Fruit fly (Drosophila melanogaster) whole organism, wandering third instar larva: ENCODE data around the gene Ir62a.
A peak's percentile ranks its signal among the peaks of the same experiment; 100 is the strongest.

Source experiments
- CG32264 ChIP-seq: fragments of 200-800 bp; sonication (Bioruptor generic); optimal IDR thresholded peaks from 2 replicates; lab custom pipeline; 2016; ENCODE audit warnings: missing biosample characterization, missing genetic modification characterization
- CG9705 ChIP-seq: fragments of 200-800 bp; sonication (Bioruptor generic); optimal IDR thresholded peaks from 2 replicates; lab custom pipeline; 2018; ENCODE audit warnings: missing biosample characterization, mild to moderate bottlenecking, missing genetic modification characterization
- Dfd ChIP-seq: fragments of >200 bp; optimal IDR thresholded peaks from 2 replicates; lab custom pipeline; 2017; ENCODE audit warnings: missing biosample characterization, missing genetic modification characterization
- GATAd ChIP-seq: sonication (Bioruptor generic); optimal IDR thresholded peaks from 2 replicates; lab custom pipeline; 2016; ENCODE audit warnings: missing biosample characterization, missing genetic modification characterization
- HLH106 ChIP-seq: fragments of 200-800 bp; optimal IDR thresholded peaks from 3 replicates; lab custom pipeline; 2019; ENCODE audit warnings: missing biosample characterization, mild to moderate bottlenecking, missing genetic modification characterization, moderate library complexity
- Hr78 ChIP-seq: fragments of >200 bp; optimal IDR thresholded peaks from 2 replicates; lab custom pipeline; 2017; ENCODE audit warnings: missing biosample characterization, missing genetic modification characterization
- Hr83 ChIP-seq: fragments of 200-300 bp; sonication (Bioruptor generic); optimal IDR thresholded peaks from 2 replicates; lab custom pipeline; 2016; ENCODE audit warnings: missing biosample characterization, mild to moderate bottlenecking, missing genetic modification characterization, moderate library complexity; ENCODE audit not compliant: poor library complexity, severe bottlenecking
- Jra ChIP-seq: sonication (Bioruptor generic); optimal IDR thresholded peaks from 2 replicates; lab custom pipeline; 2016; ENCODE audit warnings: missing biosample characterization, missing genetic modification characterization
- Mio ChIP-seq: sonication (Bioruptor generic); optimal IDR thresholded peaks from 2 replicates; lab custom pipeline; 2016; ENCODE audit warnings: missing biosample characterization, missing genetic modification characterization
- Myc ChIP-seq: fragments of >200 bp; optimal IDR thresholded peaks from 2 replicates; lab custom pipeline; 2017
- OdsH ChIP-seq: fragments of 200-800 bp; sonication (Bioruptor generic); optimal IDR thresholded peaks from 2 replicates; lab custom pipeline; 2016; ENCODE audit warnings: missing biosample characterization, mild to moderate bottlenecking, missing genetic modification characterization
- Rel ChIP-seq, 2 experiments: fragments of 200-800 bp; sonication (Bioruptor generic) in 1 of 2; optimal IDR thresholded peaks; 2 replicates in 1 of 2; 3 replicates in 1 of 2; lab custom pipeline; 2016 to 2019; ENCODE audit warnings: mild to moderate bottlenecking in 2 of 2, missing biosample characterization in 2 of 2, missing genetic modification characterization in 2 of 2, moderate library complexity in 1 of 2
- Sp1 ChIP-seq: fragments of 200-800 bp; sonication (Bioruptor generic); optimal IDR thresholded peaks from 3 replicates; lab custom pipeline; 2019; ENCODE audit warnings: missing biosample characterization, mild to moderate bottlenecking, missing genetic modification characterization, moderate library complexity
- Vsx2 ChIP-seq: fragments of 200-300, 225-300 bp; sonication (Bioruptor generic); optimal IDR thresholded peaks from 2 replicates; lab custom pipeline; 2018; ENCODE audit warnings: missing biosample characterization, missing genetic modification characterization; ENCODE audit not compliant: partially characterized antibody
- br ChIP-seq: fragments of 200-800 bp; sonication (Bioruptor generic); optimal IDR thresholded peaks from 2 replicates; lab custom pipeline; 2016; ENCODE audit warnings: missing biosample characterization, missing genetic modification characterization
- brk ChIP-seq: fragments of 200-800 bp; sonication (Bioruptor generic); optimal IDR thresholded peaks from 2 replicates; lab custom pipeline; 2016; ENCODE audit warnings: missing biosample characterization, mild to moderate bottlenecking, missing genetic modification characterization
- dl ChIP-seq, 2 experiments: fragments of 175-275, 200-275 bp in 1 of 2; fragments of 200-275 bp in 1 of 2; sonication (Bioruptor generic); optimal IDR thresholded peaks; lab custom pipeline; 2018; ENCODE audit warnings: mild to moderate bottlenecking in 2 of 2, missing biosample characterization in 2 of 2, missing genetic modification characterization in 2 of 2, moderate library complexity in 2 of 2; ENCODE audit not compliant: partially characterized antibody in 2 of 2, insufficient read depth in 1 of 2
- dmrt93B ChIP-seq: fragments of 200-800 bp; sonication (Bioruptor generic); optimal IDR thresholded peaks from 2 replicates; lab custom pipeline; 2018; ENCODE audit warnings: missing biosample characterization, mild to moderate bottlenecking, missing genetic modification characterization
- dsf ChIP-seq: sonication (Bioruptor generic); optimal IDR thresholded peaks from 2 replicates; lab custom pipeline; 2016; ENCODE audit warnings: missing biosample characterization, missing genetic modification characterization, borderline replicate concordance
- ey ChIP-seq: fragments of 200-800 bp; sonication (Bioruptor generic); optimal IDR thresholded peaks from 2 replicates; lab custom pipeline; 2016; ENCODE audit warnings: missing biosample characterization, missing genetic modification characterization
- foxo ChIP-seq, 2 experiments: fragments of 200-800 bp; sonication (Bioruptor generic); optimal IDR thresholded peaks; 2 replicates in 1 of 2; 3 replicates in 1 of 2; lab custom pipeline; 2016 to 2017; ENCODE audit warnings: missing biosample characterization in 2 of 2, missing genetic modification characterization in 2 of 2
- fru ChIP-seq: fragments of 200-800 bp; sonication (Bioruptor generic); optimal IDR thresholded peaks from 3 replicates; lab custom pipeline; 2016; ENCODE audit warnings: missing biosample characterization, mild to moderate bottlenecking, missing genetic modification characterization
- h ChIP-seq: fragments of 200-800 bp; sonication (Bioruptor generic); optimal IDR thresholded peaks from 3 replicates; lab custom pipeline; 2016; ENCODE audit warnings: missing biosample characterization, mild to moderate bottlenecking, missing genetic modification characterization
- jim ChIP-seq: fragments of 175-275, 200-325 bp; sonication (Bioruptor generic); optimal IDR thresholded peaks from 2 replicates; lab custom pipeline; 2016; ENCODE audit warnings: missing biosample characterization, mild to moderate bottlenecking, missing genetic modification characterization
- lola ChIP-seq: fragments of >200 bp; optimal IDR thresholded peaks from 2 replicates; lab custom pipeline; 2017; ENCODE audit warnings: missing biosample characterization, missing genetic modification characterization
- pan ChIP-seq: fragments of >200 bp; optimal IDR thresholded peaks from 2 replicates; lab custom pipeline; 2017
- psq ChIP-seq: fragments of 200-800 bp; sonication (Bioruptor generic); optimal IDR thresholded peaks from 3 replicates; lab custom pipeline; 2017; ENCODE audit warnings: missing biosample characterization, mild to moderate bottlenecking, missing genetic modification characterization, moderate library complexity
- rgr ChIP-seq: fragments of 200-800 bp; sonication (Bioruptor generic); optimal IDR thresholded peaks from 3 replicates; lab custom pipeline; 2016; ENCODE audit warnings: missing biosample characterization, mild to moderate bottlenecking, missing genetic modification characterization
- sv ChIP-seq: fragments of 200-800 bp; sonication (Bioruptor generic); optimal IDR thresholded peaks from 3 replicates; lab custom pipeline; 2016; ENCODE audit warnings: missing biosample characterization, missing genetic modification characterization
- tai ChIP-seq: sonication (Bioruptor generic); optimal IDR thresholded peaks from 2 replicates; lab custom pipeline; 2016; ENCODE audit warnings: missing biosample characterization, missing genetic modification characterization
- usp ChIP-seq: fragments of >200 bp; optimal IDR thresholded peaks from 2 replicates; lab custom pipeline; 2017; ENCODE audit warnings: missing biosample characterization, missing genetic modification characterization

The Ir62a gene

DNA sequence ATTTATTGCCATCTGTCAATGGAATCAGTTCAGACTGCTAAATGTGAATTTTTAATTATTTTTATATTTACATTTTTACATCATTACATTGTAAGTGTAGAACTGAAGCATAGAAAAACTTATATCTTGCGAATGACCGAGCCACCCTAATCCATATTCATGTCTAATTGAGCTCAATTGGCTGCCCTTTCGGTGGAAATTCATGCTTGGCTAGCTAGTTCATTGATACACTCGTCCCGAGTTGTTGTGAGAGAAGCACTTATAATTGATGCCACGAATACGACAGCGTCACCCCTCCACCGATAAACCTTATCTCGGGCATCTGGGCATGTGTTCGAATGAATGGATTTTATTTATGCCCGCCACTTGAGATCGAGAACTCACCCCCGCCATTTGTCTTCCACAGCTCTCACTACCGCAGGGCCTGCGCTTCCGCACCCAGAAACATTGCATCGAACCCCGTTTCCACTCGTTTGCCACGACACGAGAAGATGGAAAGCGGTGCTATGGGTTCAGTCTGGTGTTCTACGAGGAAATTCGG, 7.3 kb upstream of the Ir62a start:
- TF ChIP-seq brk (GFP tag; lab: Kevin White, UChicago) (no peak), Myc (no peak), Sp1 (GFP tag; lab: Kevin White, UChicago) (no peak), lola (GFP tag; lab: Kevin White, UChicago) (no peak), sv (no peak), Rel (GFP tag; optimal IDR thresholded peaks at IDR 0.05; lab: Kevin White, UChicago) (no peak), Rel (tag; optimal IDR thresholded peaks at IDR 0.05; lab: Kevin White, UChicago) (no peak)

dm6 chr3L:1537353-1537752, 6.3 kb upstream of the Ir62a start:
- TF ChIP-seq br (no peak), Mio (no peak), fru (no peak), dsf (GFP tag; lab: Kevin White, UChicago) (no peak), CG9705 (no peak), psq (no peak), ey (GFP tag; lab: Kevin White, UChicago) (no peak), rgr (GFP tag; lab: Kevin White, UChicago) (no peak), sv (no peak), HLH106 (tag; lab: Kevin White, UChicago) (no peak), tai (GFP tag; lab: Kevin White, UChicago) (no peak), Hr83 (GFP tag; lab: Kevin White, UChicago) (no peak), dl (GFP tag; optimal IDR thresholded peaks at IDR 0.05; lab: Kevin White, UChicago; ENCODE audit: insufficient read depth in 1 of 2, partially characterized antibody in 2 of 2) (no peak), dmrt93B (GFP tag; lab: Kevin White, UChicago) (no peak), Sp1 (GFP tag; lab: Kevin White, UChicago) (no peak), Jra (GFP tag; lab: Kevin White, UChicago) (no peak), Rel (GFP tag; optimal IDR thresholded peaks at IDR 0.05; lab: Kevin White, UChicago) (no peak), Rel (tag; optimal IDR thresholded peaks at IDR 0.05; lab: Kevin White, UChicago) (no peak), brk (GFP tag; lab: Kevin White, UChicago) (no peak), pan (lab: Kevin White, UChicago) (no peak)

DNA sequence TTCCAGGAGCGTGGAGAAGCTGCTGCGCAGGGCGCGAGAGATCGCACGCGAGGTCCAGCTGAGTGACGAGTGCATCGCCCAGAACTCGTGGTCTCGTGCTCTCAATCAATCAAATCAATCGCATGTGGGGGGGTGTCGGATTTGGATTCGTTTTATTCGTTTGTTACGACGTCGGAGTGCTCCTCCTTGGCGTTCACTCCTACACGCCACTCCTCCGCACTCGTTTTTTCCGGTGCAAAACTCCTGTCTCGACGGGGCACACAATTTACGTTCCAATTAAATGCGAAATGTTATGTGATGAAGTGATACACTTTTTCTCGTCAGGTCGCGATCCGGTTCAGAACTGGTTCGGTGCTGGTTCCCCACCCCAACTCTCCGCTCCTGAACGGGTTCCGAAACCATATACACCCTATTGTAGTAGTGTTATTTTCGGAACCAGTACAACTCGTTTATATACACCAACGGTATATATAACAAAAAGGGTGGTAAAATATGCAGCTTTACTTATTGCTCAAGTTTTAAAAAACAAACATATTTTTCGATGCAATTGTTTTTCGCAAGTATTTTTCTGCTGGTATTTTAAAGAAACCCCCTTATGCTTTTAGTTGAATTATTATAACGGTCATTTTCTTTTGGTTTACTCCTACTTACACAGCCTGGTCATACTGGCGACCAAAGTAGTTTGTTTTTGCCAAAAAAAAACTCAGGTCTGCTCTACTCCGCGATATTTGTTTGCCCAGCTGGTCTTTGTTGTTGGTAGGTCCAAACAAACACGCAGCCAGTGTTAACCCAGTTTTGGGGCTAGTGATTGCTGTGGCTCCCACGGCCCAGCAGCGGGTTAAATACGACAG, 5.7 kb upstream of the Ir62a start, which contains the start of the genes CG12091 and pns:
Gene CG12091, minus strand, starts transcription at position 349 of the 851 bp plus-strand sequence.
Gene pns, plus strand, starts transcription at position 651 of the 851 bp plus-strand sequence.
- TF ChIP-seq foxo (GFP tag; optimal IDR thresholded peaks at IDR 0.05; lab: Kevin White, UChicago) = peak in 1 of 2 experiments; percentile 66
- peak; percentile 48 for TF ChIP-seq ey (GFP tag; lab: Kevin White, UChicago)
- TF ChIP-seq Hr78 (GFP tag; lab: Kevin White, UChicago) = no peak
- TF ChIP-seq lola (GFP tag; lab: Kevin White, UChicago) = no peak
- TF ChIP-seq Mio = no peak
- peak; percentile 60 for TF ChIP-seq Hr83 (GFP tag; lab: Kevin White, UChicago)
- peak; percentile 66 for TF ChIP-seq br
- no peak for TF ChIP-seq Rel (GFP tag; optimal IDR thresholded peaks at IDR 0.05; lab: Kevin White, UChicago)
- peak; percentile 63 for TF ChIP-seq Rel (tag; optimal IDR thresholded peaks at IDR 0.05; lab: Kevin White, UChicago)
- no peak for TF ChIP-seq GATAd
- TF ChIP-seq Dfd = no peak
- TF ChIP-seq usp (GFP tag; lab: Kevin White, UChicago) = no peak
- peak; percentile 55 for TF ChIP-seq psq
- TF ChIP-seq HLH106 (tag; lab: Kevin White, UChicago) = peak; percentile 65
- peak; percentile 80 for TF ChIP-seq h (GFP tag; lab: Kevin White, UChicago)
- TF ChIP-seq fru = peak; percentile 60
- peak; percentile 64 for TF ChIP-seq Sp1 (GFP tag; lab: Kevin White, UChicago)
- TF ChIP-seq Myc = no peak
- TF ChIP-seq sv = peak; percentile 46
- TF ChIP-seq Vsx2 (GFP tag; lab: Kevin White, UChicago) = no peak
- peak; percentile 48 for TF ChIP-seq rgr (GFP tag; lab: Kevin White, UChicago)
- TF ChIP-seq CG32264 (GFP tag; lab: Kevin White, UChicago) = peak; percentile 23
- peak; percentile 42 for TF ChIP-seq OdsH (GFP tag; lab: Kevin White, UChicago)
- TF ChIP-seq dmrt93B (GFP tag; lab: Kevin White, UChicago) = no peak
- TF ChIP-seq CG9705 = peak; percentile 67
- no peak for TF ChIP-seq jim (GFP tag; lab: Kevin White, UChicago)
